Worm (Caenorhabditis elegans): ENCODE data around the gene actl-1.

Gene actl-1

ce11 chrX:6473698-6474314 is 25.8 kb downstream of the actl-1 start, which contains the start of the genes C15B12.4 and C15B12.8:
C15B12.4 (minus strand) TSS chrX:6473748.
C15B12.8 (plus strand) TSS chrX:6474264.
- TF ChIP-seq mab-5 (tag; optimal IDR thresholded peaks at IDR 0.05), result no peak
- no peak for TF ChIP-seq lin-13 (tag; optimal IDR thresholded peaks at IDR 0.05)
- TF ChIP-seq drap-1 (GFP tag; optimal IDR thresholded peaks at IDR 0.05), result no peak
- TF ChIP-seq tbx-8 (GFP tag; optimal IDR thresholded peaks at IDR 0.05), result no peak
- no peak for TF ChIP-seq cnd-1 (tag; optimal IDR thresholded peaks at IDR 0.05)
- no peak for TF ChIP-seq bed-3 (GFP tag; optimal IDR thresholded peaks at IDR 0.05)
- TF ChIP-seq flh-1 (GFP tag; optimal IDR thresholded peaks at IDR 0.05), result no peak
- TF ChIP-seq mep-1 (tag; optimal IDR thresholded peaks at IDR 0.05), result no peak
- TF ChIP-seq ceh-83 (GFP tag; optimal IDR thresholded peaks at IDR 0.05), result no peak
- no peak for TF ChIP-seq nhr-76 (tag; optimal IDR thresholded peaks at IDR 0.05)
- TF ChIP-seq ham-2 (GFP tag; optimal IDR thresholded peaks at IDR 0.05), result no peak
- no peak for TF ChIP-seq unc-120 (tag; optimal IDR thresholded peaks at IDR 0.05; ENCODE audit: poor library complexity, severe bottlenecking)
- TF ChIP-seq unc-39 (tag; optimal IDR thresholded peaks at IDR 0.05), result no peak
- TF ChIP-seq M03D4.4 (tag; optimal IDR thresholded peaks at IDR 0.05), result no peak

DNA sequence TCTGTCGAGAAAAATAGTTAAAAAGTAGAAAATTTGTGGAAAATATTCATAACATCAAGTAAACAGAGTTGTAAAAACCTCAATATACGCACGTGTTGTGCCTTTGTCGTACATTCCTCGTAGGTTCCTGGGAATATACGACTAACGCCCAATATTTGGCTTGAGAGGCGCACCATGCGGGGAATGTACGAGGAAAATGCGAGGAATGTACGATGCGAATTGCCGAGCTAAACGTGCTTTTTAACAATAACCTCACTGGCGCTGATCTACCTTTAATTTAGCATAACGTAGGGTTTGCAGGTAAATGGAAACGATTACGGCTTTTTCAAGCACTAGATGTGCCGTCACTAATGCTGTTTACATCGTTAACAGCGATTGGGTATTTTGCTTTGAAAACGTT is 31.1 kb downstream of the actl-1 start, which contains the start of gene C15B12.9:
Gene C15B12.9, plus strand, starts transcription at position 301 of the 400 bp plus-strand sequence.
- TF ChIP-seq tbx-8 (GFP tag; optimal IDR thresholded peaks at IDR 0.05), result no peak

ce11 chrX:6467462-6467861 is 32.2 kb downstream of the actl-1 start, which contains the start of gene C15B12.3:
C15B12.3 (minus strand) TSS chrX:6467562.
- TF ChIP-seq hlh-1 (tag; optimal IDR thresholded peaks at IDR 0.05), result no peak
- TF ChIP-seq tbx-8 (GFP tag; optimal IDR thresholded peaks at IDR 0.05), result no peak
- TF ChIP-seq blmp-1 (tag; optimal IDR thresholded peaks at IDR 0.05), result no peak
- no peak for TF ChIP-seq zip-8 (tag; optimal IDR thresholded peaks at IDR 0.05)
- TF ChIP-seq pha-4 (tag; optimal IDR thresholded peaks at IDR 0.05), result no peak
- no peak for TF ChIP-seq nhr-2 (tag; optimal IDR thresholded peaks at IDR 0.05)
- TF ChIP-seq nhr-237 (tag; optimal IDR thresholded peaks at IDR 0.05), result no peak
- TF ChIP-seq ces-1 (GFP tag; optimal IDR thresholded peaks at IDR 0.05), result no peak
- TF ChIP-seq lin-32 (GFP tag; optimal IDR thresholded peaks at IDR 0.05), result no peak
- no peak for TF ChIP-seq bed-3 (GFP tag; optimal IDR thresholded peaks at IDR 0.05)
- TF ChIP-seq drap-1 (GFP tag; optimal IDR thresholded peaks at IDR 0.05), result no peak
- TF ChIP-seq sem-2 (GFP tag; optimal IDR thresholded peaks at IDR 0.05), result no peak
- TF ChIP-seq nhr-12 (tag; optimal IDR thresholded peaks at IDR 0.05), result no peak
- no peak for TF ChIP-seq mls-2 (tag; optimal IDR thresholded peaks at IDR 0.05)
- no peak for TF ChIP-seq flh-1 (GFP tag; optimal IDR thresholded peaks at IDR 0.05)
- TF ChIP-seq ztf-11 (tag; optimal IDR thresholded peaks at IDR 0.05), result no peak
- no peak for TF ChIP-seq lsy-2 (tag; optimal IDR thresholded peaks at IDR 0.05)
- TF ChIP-seq ceh-39 (tag; optimal IDR thresholded peaks at IDR 0.05), result no peak

DNA sequence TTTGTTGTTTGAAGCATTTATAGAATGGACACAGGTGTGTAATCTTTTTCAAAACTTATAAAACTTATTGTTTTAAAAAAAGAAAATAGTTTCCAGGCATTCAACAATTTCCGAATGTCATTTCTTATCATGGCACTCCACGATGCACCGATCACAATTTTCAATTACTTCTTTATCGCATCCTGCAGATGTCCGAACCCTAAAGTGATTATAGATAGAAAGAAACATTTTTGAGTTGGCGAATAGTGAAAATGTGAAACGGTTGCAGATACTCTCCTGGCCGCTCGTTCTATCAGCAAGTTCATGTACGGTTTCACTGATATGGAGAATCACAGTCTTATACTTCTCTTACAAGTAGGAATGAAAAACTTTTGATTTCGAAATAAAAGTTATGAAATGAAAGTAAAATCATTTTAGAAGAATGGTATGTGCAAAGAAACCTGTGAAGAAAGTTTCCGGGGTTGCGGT is 36.6 kb downstream of the actl-1 start, which contains the start of gene C15B12.2:
Gene C15B12.2, plus strand, starts transcription at position 418 of the 468 bp plus-strand sequence.
- TF ChIP-seq elt-3 (tag; optimal IDR thresholded peaks at IDR 0.05) (no peak), ham-2 (GFP tag; optimal IDR thresholded peaks at IDR 0.05) (no peak), sptf-1 (tag; optimal IDR thresholded peaks at IDR 0.05) (no peak), pha-4 (tag; optimal IDR thresholded peaks at IDR 0.05) (no peak), cnd-1 (tag; optimal IDR thresholded peaks at IDR 0.05) (no peak), nhr-237 (tag; optimal IDR thresholded peaks at IDR 0.05) (no peak), tbx-8 (GFP tag; optimal IDR thresholded peaks at IDR 0.05) (no peak), nhr-28 (tag; optimal IDR thresholded peaks at IDR 0.05) (no peak), nhr-2 (tag; optimal IDR thresholded peaks at IDR 0.05) (no peak), mab-5 (tag; optimal IDR thresholded peaks at IDR 0.05) (no peak), mls-2 (tag; optimal IDR thresholded peaks at IDR 0.05) (no peak), M03D4.4 (tag; optimal IDR thresholded peaks at IDR 0.05) (no peak), zip-8 (tag; optimal IDR thresholded peaks at IDR 0.05) (no peak), ceh-43 (GFP tag; optimal IDR thresholded peaks at IDR 0.05) (no peak), nhr-12 (tag; optimal IDR thresholded peaks at IDR 0.05) (no peak), sem-2 (GFP tag; optimal IDR thresholded peaks at IDR 0.05) (no peak), bed-3 (GFP tag; optimal IDR thresholded peaks at IDR 0.05) (no peak), lin-32 (GFP tag; optimal IDR thresholded peaks at IDR 0.05) (no peak)

All from whole organism, mixed stage, embryonic.